Fruit fly (Drosophila melanogaster) whole organism, embryonic: ENCODE results near the gene Tdg.
A peak's percentile ranks its signal among the peaks of the same experiment; 100 is the strongest.

Source experiments
- CG10565 ChIP-seq: fragments of 200-800 bp; sonication (Bioruptor generic); optimal IDR thresholded peaks from 3 replicates; lab custom pipeline; 2016; ENCODE audit warnings: missing biosample characterization, mild to moderate bottlenecking, missing genetic modification characterization
- CG11085 ChIP-seq: fragments of 200-800 bp; sonication (Bioruptor generic); IDR thresholded peaks from 2 replicates; pipeline ENCODE4 v1.3.6; 2022; ENCODE audit warnings: missing biosample characterization, missing genetic modification characterization
- CG13894 ChIP-seq: fragments of 200-800 bp; sonication (Bioruptor generic); optimal IDR thresholded peaks from 3 replicates; lab custom pipeline; 2018; ENCODE audit warnings: missing biosample characterization, mild to moderate bottlenecking, missing genetic modification characterization, moderate library complexity
- CG15011 ChIP-seq: fragments of 200-800 bp; sonication (Bioruptor generic); optimal IDR thresholded peaks from 3 replicates; lab custom pipeline; 2018; ENCODE audit warnings: missing biosample characterization, mild to moderate bottlenecking, missing genetic modification characterization
- CG1602 ChIP-seq: fragments of 200-800 bp; sonication (Bioruptor generic); optimal IDR thresholded peaks from 3 replicates; lab custom pipeline; 2016; ENCODE audit warnings: missing biosample characterization, missing genetic modification characterization
- CG16779 ChIP-seq: fragments of 200-800 bp; sonication (Bioruptor generic); IDR thresholded peaks from 2 replicates; pipeline ENCODE4 v1.3.6; 2022; ENCODE audit warnings: missing biosample characterization, missing genetic modification characterization
- CG17328 ChIP-seq: fragments of 200-800 bp; sonication (Bioruptor generic); IDR thresholded peaks from 2 replicates; pipeline ENCODE4 v1.3.6; 2022; ENCODE audit warnings: missing biosample characterization, missing genetic modification characterization
- CG3407 ChIP-seq: fragments of 200-800 bp; sonication (Bioruptor generic); optimal IDR thresholded peaks from 2 replicates; lab custom pipeline; 2018; ENCODE audit warnings: missing biosample characterization, mild to moderate bottlenecking, missing genetic modification characterization
- CG4360 ChIP-seq: fragments of 200-800 bp; sonication (Bioruptor generic); IDR thresholded peaks from 2 replicates; pipeline ENCODE4 v1.3.6; 2022; ENCODE audit warnings: missing biosample characterization, missing genetic modification characterization
- CG43689 ChIP-seq: fragments of 200-800 bp; sonication (Bioruptor generic); IDR thresholded peaks from 2 replicates; pipeline ENCODE4 v1.3.6; 2022; ENCODE audit warnings: missing biosample characterization, missing genetic modification characterization
- CG4730 ChIP-seq: fragments of 200-800 bp; sonication (Bioruptor generic); IDR thresholded peaks from 2 replicates; pipeline ENCODE4 v1.3.6; 2022; ENCODE audit warnings: missing biosample characterization, missing genetic modification characterization
- CG6689 ChIP-seq: fragments of 200-800 bp; sonication (Bioruptor generic); IDR thresholded peaks from 2 replicates; pipeline ENCODE4 v1.3.6; 2022; ENCODE audit warnings: missing biosample characterization, missing genetic modification characterization
- CG6854 ChIP-seq: fragments of 200-800 bp; sonication (Bioruptor generic); optimal IDR thresholded peaks from 3 replicates; lab custom pipeline; 2017; ENCODE audit warnings: missing biosample characterization, mild to moderate bottlenecking, missing genetic modification characterization
- CG7556 ChIP-seq: fragments of 200-800 bp; sonication (Bioruptor generic); optimal IDR thresholded peaks from 2 replicates; lab custom pipeline; 2017; ENCODE audit warnings: missing biosample characterization, mild to moderate bottlenecking, missing genetic modification characterization
- CG8281 ChIP-seq: fragments of 200-800 bp; sonication (Bioruptor generic); optimal IDR thresholded peaks from 2 replicates; lab custom pipeline; 2018; ENCODE audit warnings: missing biosample characterization, mild to moderate bottlenecking, missing genetic modification characterization, moderate library complexity
- CG8290 ChIP-seq, 3 experiments: fragments of 200-800 bp; sonication (Bioruptor generic); optimal IDR thresholded peaks; 2 replicates each; lab custom pipeline; 2016 to 2019; ENCODE audit warnings: missing biosample characterization in 3 of 3, missing genetic modification characterization in 3 of 3, mild to moderate bottlenecking in 2 of 3, moderate library complexity in 1 of 3
- CG8765 ChIP-seq: fragments of 200-800 bp; sonication (Bioruptor generic); IDR thresholded peaks from 2 replicates; pipeline ENCODE4 v1.3.6; 2022; ENCODE audit warnings: missing biosample characterization, missing genetic modification characterization
- CHES-1-like ChIP-seq: fragments of 200-800 bp; sonication (Bioruptor generic); optimal IDR thresholded peaks from 2 replicates; lab custom pipeline; 2016; ENCODE audit warnings: missing biosample characterization, missing genetic modification characterization
- Camta ChIP-seq: fragments of 200-800 bp; sonication (Bioruptor generic); optimal IDR thresholded peaks from 2 replicates; lab custom pipeline; 2016; ENCODE audit warnings: missing biosample characterization, missing genetic modification characterization
- CkIIα-i1 ChIP-seq: fragments of 200-800 bp; sonication (Bioruptor generic); IDR thresholded peaks from 2 replicates; pipeline ENCODE4 v1.3.6; 2022; ENCODE audit warnings: missing biosample characterization, missing genetic modification characterization
- Dad ChIP-seq: fragments of 200-800 bp; sonication (Bioruptor generic); optimal IDR thresholded peaks from 3 replicates; lab custom pipeline; 2016; ENCODE audit warnings: missing biosample characterization, missing genetic modification characterization
- Doc2 ChIP-seq: fragments of 200-800 bp; sonication (Bioruptor generic); IDR thresholded peaks from 2 replicates; pipeline ENCODE4 v1.3.6; 2022; ENCODE audit warnings: missing biosample characterization, missing genetic modification characterization
- Drgx ChIP-seq: fragments of 200-800 bp; sonication (Bioruptor generic); IDR thresholded peaks from 2 replicates; pipeline ENCODE4 v1.3.6; 2022; ENCODE audit warnings: missing biosample characterization, missing genetic modification characterization
- Eip74EF ChIP-seq, 2 experiments: fragments of 200-800 bp in 1 of 2; fragments of >200 bp in 1 of 2; sonication (Bioruptor generic) in 1 of 2; optimal IDR thresholded peaks; 2 replicates each; lab custom pipeline; 2017 to 2019; ENCODE audit warnings: missing biosample characterization in 2 of 2, missing genetic modification characterization in 2 of 2, mild to moderate bottlenecking in 1 of 2, moderate library complexity in 1 of 2
- Fer1 ChIP-seq: fragments of 200-800 bp; sonication (Bioruptor generic); optimal IDR thresholded peaks from 2 replicates; lab custom pipeline; 2017; ENCODE audit warnings: missing biosample characterization, mild to moderate bottlenecking, missing genetic modification characterization
- Hey ChIP-seq: fragments of 200-800 bp; sonication (Bioruptor generic); optimal IDR thresholded peaks from 3 replicates; lab custom pipeline; 2018; ENCODE audit warnings: missing biosample characterization, mild to moderate bottlenecking, missing genetic modification characterization
- Jarid2 ChIP-seq: fragments of 200-800 bp; sonication (Bioruptor generic); optimal IDR thresholded peaks from 3 replicates; lab custom pipeline; 2017; ENCODE audit warnings: mild to moderate bottlenecking, missing biosample characterization, missing genetic modification reagents, missing genetic modification characterization
- Kr ChIP-seq: fragments of 200-800 bp; sonication (Bioruptor generic); optimal IDR thresholded peaks from 2 replicates; lab custom pipeline; 2017; ENCODE audit warnings: missing biosample characterization, mild to moderate bottlenecking, missing genetic modification characterization
- Lpt ChIP-seq: fragments of >200 bp; optimal IDR thresholded peaks from 2 replicates; lab custom pipeline; 2018; ENCODE audit warnings: missing biosample characterization, missing genetic modification characterization
- MESR4 ChIP-seq: fragments of 200-800 bp; sonication (Bioruptor generic); optimal IDR thresholded peaks from 2 replicates; lab custom pipeline; 2018; ENCODE audit warnings: missing biosample characterization, mild to moderate bottlenecking, missing genetic modification characterization, moderate library complexity
- Max ChIP-seq: fragments of 200-800 bp; sonication (Bioruptor generic); optimal IDR thresholded peaks from 2 replicates; lab custom pipeline; 2016; ENCODE audit warnings: missing biosample characterization, mild to moderate bottlenecking, missing genetic modification characterization
- Nf-YC ChIP-seq: fragments of 200-800 bp; optimal IDR thresholded peaks from 3 replicates; lab custom pipeline; 2019; ENCODE audit warnings: missing biosample characterization, mild to moderate bottlenecking, missing genetic modification characterization, moderate library complexity
- Rfx ChIP-seq: fragments of 200-800 bp; sonication (Bioruptor generic); IDR thresholded peaks from 2 replicates; pipeline ENCODE4 v1.3.6; 2022; ENCODE audit warnings: missing biosample characterization, missing genetic modification characterization
- Sry-δ ChIP-seq: fragments of 200-800 bp; sonication (Bioruptor generic); optimal IDR thresholded peaks from 2 replicates; lab custom pipeline; 2016; ENCODE audit warnings: missing biosample characterization, missing genetic modification characterization
- Taf1 ChIP-seq: fragments of 200-800 bp; sonication (Bioruptor generic); IDR thresholded peaks from 2 replicates; pipeline ENCODE4 v1.3.6; 2022; ENCODE audit warnings: missing biosample characterization, missing genetic modification characterization
- ci ChIP-seq: fragments of 200-800 bp; sonication (Bioruptor generic); IDR thresholded peaks from 3 replicates; pipeline ENCODE4 v1.3.6; 2022; ENCODE audit warnings: missing biosample characterization, missing genetic modification characterization
- da ChIP-seq: fragments of 200-800 bp; sonication (Bioruptor generic); optimal IDR thresholded peaks from 2 replicates; lab custom pipeline; 2016; ENCODE audit warnings: missing biosample characterization, missing genetic modification characterization
- fd96Cb ChIP-seq: fragments of 200-800 bp; sonication (Bioruptor generic); optimal IDR thresholded peaks from 2 replicates; lab custom pipeline; 2018; ENCODE audit warnings: missing biosample characterization, mild to moderate bottlenecking, missing genetic modification characterization, moderate library complexity
- ind ChIP-seq: fragments of 200-800 bp; sonication (Bioruptor generic); optimal IDR thresholded peaks from 3 replicates; lab custom pipeline; 2016; ENCODE audit warnings: missing biosample characterization, missing genetic modification characterization
- knrl ChIP-seq: fragments of 200-800 bp; sonication (Bioruptor generic); IDR thresholded peaks from 3 replicates; pipeline ENCODE4 v1.3.6; 2022; ENCODE audit warnings: missing biosample characterization, missing genetic modification characterization; ENCODE audit not compliant: partially characterized antibody
- phol ChIP-seq: fragments of 200-800 bp; sonication (Bioruptor generic); optimal IDR thresholded peaks from 3 replicates; lab custom pipeline; 2018; ENCODE audit warnings: missing biosample characterization, mild to moderate bottlenecking, missing genetic modification characterization, moderate library complexity
- pita ChIP-seq: fragments of 200-800 bp; sonication (Bioruptor generic); optimal IDR thresholded peaks from 2 replicates; lab custom pipeline; 2017; ENCODE audit warnings: missing biosample characterization, mild to moderate bottlenecking, missing genetic modification characterization
- repo ChIP-seq: fragments of 200-800 bp; sonication (Bioruptor generic); optimal IDR thresholded peaks from 2 replicates; lab custom pipeline; 2016; ENCODE audit warnings: missing biosample characterization, missing genetic modification characterization
- rib ChIP-seq: fragments of 200-800 bp; sonication (Bioruptor generic); IDR thresholded peaks from 2 replicates; pipeline ENCODE4 v1.3.6; 2022; ENCODE audit warnings: missing biosample characterization, missing genetic modification characterization
- sr ChIP-seq: fragments of 200-800 bp; sonication (Bioruptor generic); IDR thresholded peaks from 3 replicates; pipeline ENCODE4 v1.3.6; 2022; ENCODE audit warnings: missing biosample characterization, missing genetic modification characterization
- ssp ChIP-seq: fragments of 200-800 bp; sonication (Bioruptor generic); IDR thresholded peaks from 2 replicates; pipeline ENCODE4 v1.3.6; 2022; ENCODE audit warnings: missing biosample characterization, missing genetic modification characterization
- trem ChIP-seq: fragments of 200-800 bp; optimal IDR thresholded peaks from 3 replicates; lab custom pipeline; 2019; ENCODE audit warnings: missing biosample characterization, mild to moderate bottlenecking, missing genetic modification characterization, moderate library complexity
- vnd ChIP-seq: fragments of 200-800 bp; sonication (Bioruptor generic); IDR thresholded peaks from 3 replicates; pipeline ENCODE4 v1.3.6; 2022; ENCODE audit warnings: missing biosample characterization, missing genetic modification characterization; ENCODE audit not compliant: partially characterized antibody
- zen ChIP-seq: fragments of 200-800 bp; sonication (Bioruptor generic); optimal IDR thresholded peaks from 3 replicates; lab custom pipeline; 2018; ENCODE audit warnings: missing biosample characterization, mild to moderate bottlenecking, missing genetic modification characterization, moderate library complexity

Gene Tdg

DNA sequence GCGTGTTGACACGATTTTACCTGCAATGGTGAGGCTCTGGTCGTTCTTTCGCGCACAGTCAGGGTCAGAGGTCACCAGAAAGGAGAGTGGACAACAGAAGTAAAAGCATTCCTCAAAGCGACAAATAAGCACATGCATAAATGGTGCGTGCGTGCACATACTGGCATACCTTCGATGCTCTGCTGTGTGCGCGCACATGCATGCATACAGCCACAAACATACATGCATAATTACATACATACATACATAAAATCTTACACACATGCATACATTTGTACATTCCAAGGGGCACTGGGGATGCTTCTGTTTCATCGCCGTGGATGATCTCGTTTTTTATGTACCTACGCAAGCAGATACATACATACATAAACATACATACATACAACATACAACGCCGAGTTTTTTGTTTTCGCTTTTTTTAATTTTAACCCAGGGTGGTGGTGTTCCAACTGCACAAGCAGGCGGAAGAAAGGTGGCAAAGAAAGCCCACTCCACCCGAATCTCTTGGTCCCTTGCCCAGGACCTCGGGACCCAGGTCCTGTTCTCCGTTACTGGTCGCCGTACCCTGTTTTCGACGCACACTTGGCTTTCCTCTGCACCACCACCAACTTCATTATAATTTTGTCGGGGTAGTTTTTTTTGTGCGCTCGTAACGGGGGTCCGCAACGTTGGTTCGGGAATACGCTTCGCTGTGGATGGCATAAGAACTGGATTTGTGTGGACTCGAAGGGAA is 68.7 kb downstream of the Tdg start, which contains the start of gene Asator (continued):
- TF ChIP-seq CG1602 (GFP tag; lab: Kevin White, UChicago), result peak; percentile 48
- peak; percentile 46 for TF ChIP-seq Nf-YC
- no peak for TF ChIP-seq knrl
- TF ChIP-seq CG43689, result no peak
- TF ChIP-seq repo (GFP tag; lab: Kevin White, UChicago), result peak; percentile 57
- TF ChIP-seq Lpt (GFP tag; lab: Kevin White, UChicago), result no peak
- TF ChIP-seq Camta, result peak; percentile 29
- no peak for TF ChIP-seq CG15011 (GFP tag; lab: Kevin White, UChicago)
- peak; percentile 53 for TF ChIP-seq fd96Cb (tag; lab: Kevin White, UChicago)
- TF ChIP-seq phol (tag; lab: Kevin White, UChicago), result peak; percentile 52
- no peak for TF ChIP-seq CG8765 (GFP tag; lab: Robert Waterston, UW)
- TF ChIP-seq CG8281, result no peak
- peak; percentile 48 for TF ChIP-seq Kr (GFP tag; lab: Kevin White, UChicago)
- no peak for TF ChIP-seq Drgx (GFP tag; lab: Robert Waterston, UW)
- TF ChIP-seq CG10565 (GFP tag; lab: Kevin White, UChicago), result no peak
- TF ChIP-seq Sry-δ (GFP tag; lab: Kevin White, UChicago), result peak; percentile 22
- TF ChIP-seq pita, result no peak
- peak; percentile 73 for TF ChIP-seq ind (GFP tag; lab: Kevin White, UChicago)
- TF ChIP-seq Hey (tag; lab: Kevin White, UChicago), result no peak
- peak; percentile 49 for TF ChIP-seq CG6854 (GFP tag; lab: Kevin White, UChicago)
- TF ChIP-seq CG13894, result peak; percentile 96
- no peak for TF ChIP-seq vnd (GFP tag; lab: Robert Waterston, UW)
- no peak for TF ChIP-seq Taf1 (GFP tag; lab: Robert Waterston, UW)
- TF ChIP-seq Dad (GFP tag; lab: Kevin White, UChicago), result peak; percentile 60
- TF ChIP-seq CG16779, result peak; percentile 61; the same call in 1 of the 2 replicates
- TF ChIP-seq Doc2, result no peak
- TF ChIP-seq CG17328, result peak; percentile 66
- TF ChIP-seq CHES-1-like (GFP tag; lab: Kevin White, UChicago), result peak; percentile 46
- TF ChIP-seq da (GFP tag; lab: Kevin White, UChicago), result no peak
- no peak; the same call in 1 of the 2 replicates for TF ChIP-seq CG4730 (GFP tag; lab: Robert Waterston, UW)
- TF ChIP-seq Fer1 (GFP tag; lab: Kevin White, UChicago), result peak; percentile 75
- peak; percentile 81; the same call in 2 of the 3 replicates for TF ChIP-seq ci
- TF ChIP-seq Jarid2, result no peak
- TF ChIP-seq Max (GFP tag; lab: Kevin White, UChicago), result no peak
- TF ChIP-seq Rfx, result no peak; the same call in 1 of the 2 replicates
- TF ChIP-seq MESR4 (GFP tag; lab: Kevin White, UChicago), result no peak
- peak; percentile 59 for TF ChIP-seq CG6689 (GFP tag; lab: Robert Waterston, UW)
- TF ChIP-seq sr (GFP tag; lab: Robert Waterston, UW), result no peak
- TF ChIP-seq CG11085 (GFP tag; lab: Robert Waterston, UW), result no peak
- peak; percentile 54; the same call in 1 of the 2 replicates for TF ChIP-seq rib (GFP tag; lab: Robert Waterston, UW)
- TF ChIP-seq trem (tag; lab: Kevin White, UChicago), result peak; percentile 40
- no peak for TF ChIP-seq Eip74EF (GFP tag; optimal IDR thresholded peaks at IDR 0.05; lab: Kevin White, UChicago)
- no peak for TF ChIP-seq CG3407
- TF ChIP-seq ssp (GFP tag; lab: Robert Waterston, UW), result no peak
- no peak; the same call in 1 of the 2 replicates for TF ChIP-seq CG4360 (GFP tag; lab: Robert Waterston, UW)
- no peak for TF ChIP-seq CkIIα-i1 (GFP tag; lab: Robert Waterston, UW)
- peak; percentile 62 for TF ChIP-seq CG7556 (GFP tag; lab: Kevin White, UChicago)
- no peak for TF ChIP-seq zen (tag; lab: Kevin White, UChicago)
- TF ChIP-seq CG8290 (GFP tag; optimal IDR thresholded peaks at IDR 0.05; lab: Kevin White, UChicago), result peak; percentile 18
- TF ChIP-seq CG8290 (tag; optimal IDR thresholded peaks at IDR 0.05; lab: Kevin White, UChicago), result peak in 1 of 2 experiments; percentile 83
